Worm (Caenorhabditis elegans) whole organism, mixed stage, embryonic: ENCODE measurements around the gene acl-13.

Experiments used
- M03D4.4 ChIP-seq: sonication (generic microtip); optimal IDR thresholded peaks from 2 replicates; lab custom pipeline; 2017; ENCODE audit warnings: mild to moderate bottlenecking, missing genetic modification characterization, missing compliant biosample characterization
- bed-3 ChIP-seq: fragments of 200-800 bp; sonication (Bioruptor generic); optimal IDR thresholded peaks from 3 replicates; lab custom pipeline; 2018; ENCODE audit warnings: mild to moderate bottlenecking, missing genetic modification characterization, moderate library complexity, missing compliant biosample characterization
- blmp-1 ChIP-seq: fragments of 150-350 bp; optimal IDR thresholded peaks from 2 replicates; lab custom pipeline; 2014; ENCODE audit warnings: missing biosample characterization, missing genetic modification characterization
- ceh-39 ChIP-seq: fragments of 150-350 bp; optimal IDR thresholded peaks from 2 replicates; lab custom pipeline; 2014; ENCODE audit warnings: missing biosample characterization, missing genetic modification characterization
- ceh-43 ChIP-seq: fragments of 200-800 bp; sonication (Bioruptor generic); optimal IDR thresholded peaks from 2 replicates; lab custom pipeline; 2018; ENCODE audit warnings: mild to moderate bottlenecking, missing genetic modification characterization, moderate library complexity, missing compliant biosample characterization
- ceh-83 ChIP-seq: fragments of 200-800 bp; sonication (Bioruptor generic); optimal IDR thresholded peaks from 2 replicates; lab custom pipeline; 2018; ENCODE audit warnings: mild to moderate bottlenecking, missing genetic modification characterization, missing compliant biosample characterization
- ces-1 ChIP-seq: fragments of 150-350 bp; optimal IDR thresholded peaks from 2 replicates; lab custom pipeline; 2014; ENCODE audit warnings: missing biosample characterization, missing genetic modification reagents, missing genetic modification characterization
- cnd-1 ChIP-seq: fragments of 200-800 bp; sonication (Bioruptor generic); optimal IDR thresholded peaks from 2 replicates; lab custom pipeline; 2018; ENCODE audit warnings: mild to moderate bottlenecking, missing genetic modification characterization, missing compliant biosample characterization
- elt-1 ChIP-seq: sonication (generic microtip); optimal IDR thresholded peaks from 2 replicates; lab custom pipeline; 2017; ENCODE audit warnings: missing genetic modification characterization, mild to moderate bottlenecking, missing compliant biosample characterization, antibody characterized with exemption, moderate library complexity, borderline replicate concordance; ENCODE audit not compliant: insufficient read depth
- elt-3 ChIP-seq: fragments of 150-350 bp; optimal IDR thresholded peaks from 2 replicates; lab custom pipeline; 2014; ENCODE audit warnings: missing biosample characterization, missing genetic modification characterization
- flh-1 ChIP-seq: fragments of 200-800 bp; sonication (Bioruptor generic); optimal IDR thresholded peaks from 2 replicates; lab custom pipeline; 2018; ENCODE audit warnings: mild to moderate bottlenecking, missing genetic modification characterization, moderate library complexity, missing compliant biosample characterization
- ham-2 ChIP-seq: fragments of 200-800 bp; sonication (Bioruptor generic); optimal IDR thresholded peaks from 2 replicates; lab custom pipeline; 2018; ENCODE audit warnings: mild to moderate bottlenecking, missing genetic modification characterization, missing compliant biosample characterization
- hlh-1 ChIP-seq: fragments of 150-350 bp; optimal IDR thresholded peaks from 2 replicates; lab custom pipeline; 2014; ENCODE audit warnings: missing biosample characterization, missing genetic modification reagents, missing genetic modification characterization
- lin-13 ChIP-seq: fragments of 150-350 bp; optimal IDR thresholded peaks from 2 replicates; lab custom pipeline; 2014; ENCODE audit warnings: missing biosample characterization, missing genetic modification characterization
- lin-32 ChIP-seq: fragments of 200-800 bp; sonication (Bioruptor generic); optimal IDR thresholded peaks from 2 replicates; lab custom pipeline; 2018; ENCODE audit warnings: mild to moderate bottlenecking, missing genetic modification characterization, missing compliant biosample characterization
- mab-5 ChIP-seq: fragments of 150-350 bp; optimal IDR thresholded peaks from 2 replicates; lab custom pipeline; 2014; ENCODE audit warnings: missing biosample characterization, missing genetic modification characterization
- mep-1 ChIP-seq: fragments of 150-350 bp; optimal IDR thresholded peaks from 2 replicates; lab custom pipeline; 2017; ENCODE audit warnings: missing biosample characterization, missing genetic modification reagents, missing genetic modification characterization, inconsistent platforms
- mls-2 ChIP-seq: sonication (generic microtip); optimal IDR thresholded peaks from 2 replicates; lab custom pipeline; 2016; ENCODE audit warnings: mild to moderate bottlenecking, missing genetic modification characterization, moderate library complexity, missing compliant biosample characterization
- nhr-12 ChIP-seq: fragments of 150-350 bp; optimal IDR thresholded peaks from 2 replicates; lab custom pipeline; 2014; ENCODE audit warnings: missing biosample characterization, missing genetic modification characterization
- nhr-2 ChIP-seq: fragments of 150-350 bp; optimal IDR thresholded peaks from 2 replicates; lab custom pipeline; 2014; ENCODE audit warnings: missing biosample characterization, missing genetic modification characterization
- nhr-237 ChIP-seq: fragments of 150-350 bp; optimal IDR thresholded peaks from 2 replicates; lab custom pipeline; 2014; ENCODE audit warnings: missing biosample characterization, missing genetic modification characterization
- nhr-28 ChIP-seq: fragments of 150-350 bp; optimal IDR thresholded peaks from 2 replicates; lab custom pipeline; 2014; ENCODE audit warnings: missing biosample characterization, missing genetic modification characterization
- nhr-76 ChIP-seq: sonication (generic microtip); optimal IDR thresholded peaks from 2 replicates; lab custom pipeline; 2017; ENCODE audit warnings: missing biosample characterization, missing genetic modification characterization
- pha-4 ChIP-seq: fragments of 150-350 bp; optimal IDR thresholded peaks from 2 replicates; lab custom pipeline; 2018; ENCODE audit warnings: missing biosample characterization, missing genetic modification reagents, missing genetic modification characterization
- sem-2 ChIP-seq: fragments of 200-800 bp; sonication (Bioruptor generic); optimal IDR thresholded peaks from 2 replicates; lab custom pipeline; 2018; ENCODE audit warnings: mild to moderate bottlenecking, missing genetic modification characterization, missing compliant biosample characterization
- snpc-4 ChIP-seq: fragments of 150-350 bp; optimal IDR thresholded peaks from 2 replicates; lab custom pipeline; 2014; ENCODE audit warnings: missing biosample characterization, missing genetic modification characterization
- sptf-1 ChIP-seq: sonication (generic microtip); optimal IDR thresholded peaks from 2 replicates; lab custom pipeline; 2017; ENCODE audit warnings: mild to moderate bottlenecking, missing genetic modification characterization, moderate library complexity, missing compliant biosample characterization
- tbx-8 ChIP-seq: fragments of 200-800 bp; sonication (Bioruptor generic); optimal IDR thresholded peaks from 2 replicates; lab custom pipeline; 2018; ENCODE audit warnings: mild to moderate bottlenecking, missing genetic modification characterization, moderate library complexity, missing compliant biosample characterization
- unc-120 ChIP-seq: sonication (generic microtip); optimal IDR thresholded peaks from 2 replicates; lab custom pipeline; 2017; ENCODE audit warnings: missing genetic modification characterization, missing compliant biosample characterization; ENCODE audit not compliant: poor library complexity, severe bottlenecking
- unc-39 ChIP-seq: fragments of 150-350 bp; optimal IDR thresholded peaks from 2 replicates; lab custom pipeline; 2014; ENCODE audit warnings: missing biosample characterization, missing genetic modification characterization
- unc-62 ChIP-seq: fragments of 150-350 bp; optimal IDR thresholded peaks from 2 replicates; lab custom pipeline; 2014; ENCODE audit warnings: missing biosample characterization, missing genetic modification reagents, missing genetic modification characterization
- zip-8 ChIP-seq: fragments of 150-350 bp; optimal IDR thresholded peaks from 2 replicates; lab custom pipeline; 2014; ENCODE audit warnings: missing biosample characterization, missing genetic modification characterization
- ztf-11 ChIP-seq: fragments of 150-350 bp; optimal IDR thresholded peaks from 2 replicates; lab custom pipeline; 2014; ENCODE audit warnings: missing biosample characterization, missing genetic modification characterization

Gene acl-13

DNA sequence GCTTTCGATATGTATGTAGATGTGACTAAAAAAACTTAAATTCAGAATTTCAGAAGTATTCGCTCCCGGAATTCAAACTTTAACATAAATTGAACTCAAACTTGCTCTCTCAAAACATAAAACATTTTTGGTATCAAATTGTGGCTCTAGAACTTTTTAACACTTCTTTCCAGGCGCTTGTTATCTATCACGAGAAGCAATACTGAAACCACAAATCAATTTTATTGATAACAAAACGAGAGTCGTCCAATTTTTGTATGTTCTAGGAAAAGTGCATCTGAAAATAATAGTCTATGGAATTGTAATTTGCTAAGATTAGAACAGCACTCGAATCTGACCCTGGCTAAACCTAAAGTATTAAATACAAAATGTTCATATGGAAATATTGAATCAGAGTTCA is 31.3 kb upstream of the acl-13 start:
- TF ChIP-seq lin-13: no peak
- TF ChIP-seq mab-5 (tag; lab: Kevin White, UChicago): no peak
- no peak for TF ChIP-seq mls-2
- no peak for TF ChIP-seq lin-32 (GFP tag; lab: Kevin White, UChicago)
- no peak for TF ChIP-seq nhr-237 (tag; lab: Kevin White, UChicago)
- no peak for TF ChIP-seq nhr-28 (tag; lab: Kevin White, UChicago)
- no peak for TF ChIP-seq hlh-1 (tag; lab: Kevin White, UChicago)
- no peak for TF ChIP-seq ceh-83 (GFP tag; lab: Kevin White, UChicago)
- no peak for TF ChIP-seq mep-1
- no peak for TF ChIP-seq ces-1
- no peak for TF ChIP-seq ceh-39 (tag; lab: Kevin White, UChicago)

DNA sequence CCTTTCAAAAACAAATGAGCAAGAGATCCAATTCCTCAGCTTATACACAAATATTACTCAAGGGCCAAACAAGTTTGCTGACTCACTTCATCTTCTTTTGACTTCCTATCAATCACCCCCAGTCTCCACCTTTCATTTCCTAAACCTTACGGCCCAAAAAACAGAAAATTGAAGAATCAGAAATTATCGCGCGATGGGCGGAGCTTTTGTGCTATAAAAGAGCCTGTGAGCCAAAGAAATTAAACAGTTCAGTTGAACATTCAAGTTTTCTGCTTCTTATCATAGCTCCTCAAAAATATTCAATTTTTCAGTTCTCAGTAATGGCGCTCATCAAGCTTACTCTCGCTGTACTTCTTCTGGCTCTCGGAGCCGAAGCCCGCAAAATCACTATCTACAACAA is 30.5 kb upstream of the acl-13 start, which contains the start of gene thn-1:
thn-1 (plus strand) TSS at position 301 of the 400 bp plus-strand sequence.
- no peak for TF ChIP-seq nhr-76 (tag; lab: Kevin White, UChicago)
- TF ChIP-seq ceh-43: no peak
- TF ChIP-seq pha-4 (tag; lab: Kevin White, UChicago): no peak
- no peak for TF ChIP-seq unc-39 (tag; lab: Kevin White, UChicago)
- no peak for TF ChIP-seq flh-1
- TF ChIP-seq nhr-2: no peak
- TF ChIP-seq snpc-4 (tag; lab: Kevin White, UChicago): no peak
- no peak for TF ChIP-seq M03D4.4
- TF ChIP-seq unc-62 (GFP tag; lab: Kevin White, UChicago): no peak
- no peak for TF ChIP-seq mep-1
- TF ChIP-seq tbx-8 (GFP tag; lab: Kevin White, UChicago): no peak
- TF ChIP-seq zip-8: no peak
- TF ChIP-seq ceh-39 (tag; lab: Kevin White, UChicago): no peak
- no peak for TF ChIP-seq blmp-1 (tag; lab: Kevin White, UChicago)
- TF ChIP-seq elt-3 (tag; lab: Kevin White, UChicago): no peak
- TF ChIP-seq hlh-1 (tag; lab: Kevin White, UChicago): no peak
- no peak for TF ChIP-seq ceh-83 (GFP tag; lab: Kevin White, UChicago)
- no peak for TF ChIP-seq sem-2 (GFP tag; lab: Kevin White, UChicago)

ce11 chrIV:12382864-12383263 is 27.4 kb upstream of the acl-13 start, which contains the start of gene thn-2:
thn-2 (plus strand) TSS chrIV:12383170.
- TF ChIP-seq hlh-1 (tag; lab: Kevin White, UChicago): no peak
- no peak for TF ChIP-seq ztf-11 (tag; lab: Kevin White, UChicago)
- no peak for TF ChIP-seq unc-62 (GFP tag; lab: Kevin White, UChicago)

DNA sequence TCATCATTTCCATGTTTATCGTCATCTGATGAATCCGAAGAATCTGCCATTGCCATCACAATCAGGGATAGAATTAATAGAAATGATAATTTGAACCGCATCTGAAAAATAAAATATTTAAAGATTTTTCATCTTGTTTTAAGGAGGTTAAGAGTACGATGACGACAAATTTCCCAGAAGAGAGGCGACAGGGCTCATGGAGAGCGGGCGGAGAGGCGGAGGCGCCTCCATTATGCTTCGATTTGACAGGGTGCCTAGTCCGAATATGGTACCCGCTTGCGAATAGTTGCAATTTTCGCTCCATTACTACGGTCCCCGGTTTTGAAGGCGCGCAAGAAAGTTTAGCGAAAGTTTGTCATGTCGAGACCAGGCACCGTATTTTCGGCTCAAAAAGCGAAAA is 25.2 kb upstream of the acl-13 start, which contains the start of gene F28D1.6:
F28D1.6 (minus strand) TSS at position 101 of the 400 bp plus-strand sequence.
- no peak for TF ChIP-seq mls-2
- no peak for TF ChIP-seq mab-5 (tag; lab: Kevin White, UChicago)
- no peak for TF ChIP-seq ztf-11 (tag; lab: Kevin White, UChicago)
- TF ChIP-seq ceh-83 (GFP tag; lab: Kevin White, UChicago): no peak
- TF ChIP-seq unc-62 (GFP tag; lab: Kevin White, UChicago): no peak
- TF ChIP-seq unc-120 (tag; lab: Kevin White, UChicago): no peak
- TF ChIP-seq nhr-2: no peak
- no peak for TF ChIP-seq ceh-39 (tag; lab: Kevin White, UChicago)
- no peak for TF ChIP-seq pha-4 (tag; lab: Kevin White, UChicago)
- no peak for TF ChIP-seq zip-8
- no peak for TF ChIP-seq nhr-237 (tag; lab: Kevin White, UChicago)
- no peak for TF ChIP-seq elt-1 (tag; lab: Kevin White, UChicago)
- no peak for TF ChIP-seq lin-13
- no peak for TF ChIP-seq bed-3
- no peak for TF ChIP-seq mep-1
- TF ChIP-seq hlh-1 (tag; lab: Kevin White, UChicago): no peak

- TF ChIP-seq lin-13: no peak
- no peak for TF ChIP-seq elt-1 (tag; lab: Kevin White, UChicago)
- TF ChIP-seq ceh-43: no peak
- TF ChIP-seq sptf-1: no peak
- no peak for TF ChIP-seq ztf-11 (tag; lab: Kevin White, UChicago)
- no peak for TF ChIP-seq ham-2
- TF ChIP-seq nhr-76 (tag; lab: Kevin White, UChicago): no peak
- no peak for TF ChIP-seq cnd-1 (tag; lab: Kevin White, UChicago)
- no peak for TF ChIP-seq M03D4.4
- no peak for TF ChIP-seq nhr-12 (tag; lab: Kevin White, UChicago)
- no peak for TF ChIP-seq bed-3
Measured at ce11 chrIV:12389951-12390350, 20.3 kb upstream of the acl-13 start, which contains the start of gene spe-45. spe-45 (minus strand) TSS chrIV:12390095.
